Worm (Caenorhabditis elegans) whole organism, L1 larva: ENCODE results near the gene gadr-3.

ENCODE experiments used
- C04F5.9 ChIP-seq: sonication (generic microtip); optimal IDR thresholded peaks from 2 replicates; lab custom pipeline; 2016; ENCODE audit warnings: missing genetic modification characterization, missing compliant biosample characterization
- C16A3.4 ChIP-seq: fragments of 150-350 bp; optimal IDR thresholded peaks from 2 replicates; lab custom pipeline; 2014; ENCODE audit warnings: missing biosample characterization, missing genetic modification characterization
- F16B12.6 ChIP-seq: fragments of 150-350 bp; optimal IDR thresholded peaks from 2 replicates; lab custom pipeline; 2014; ENCODE audit warnings: missing biosample characterization, missing genetic modification characterization
- alr-1 ChIP-seq: fragments of 200-800 bp; sonication (Bioruptor generic); optimal IDR thresholded peaks from 2 replicates; lab custom pipeline; 2018; ENCODE audit warnings: borderline replicate concordance, mild to moderate bottlenecking, missing genetic modification characterization, missing compliant biosample characterization
- ama-1 ChIP-seq: fragments of 150-350 bp; optimal IDR thresholded peaks from 2 replicates; lab custom pipeline; 2014
- blmp-1 ChIP-seq: fragments of 150-350 bp; optimal IDR thresholded peaks from 2 replicates; lab custom pipeline; 2014; ENCODE audit warnings: missing biosample characterization, missing genetic modification characterization
- ceh-63 ChIP-seq: fragments of 200-800 bp; sonication (Bioruptor generic); optimal IDR thresholded peaks from 2 replicates; lab custom pipeline; 2018; ENCODE audit warnings: mild to moderate bottlenecking, missing genetic modification characterization, missing compliant biosample characterization
- ceh-82 ChIP-seq, 3 experiments: fragments of 150-350 bp in 1 of 3; sonication (generic microtip) in 2 of 3; optimal IDR thresholded peaks; 2 replicates each; lab custom pipeline; 2014 to 2017; ENCODE audit warnings: missing biosample characterization in 3 of 3, missing genetic modification characterization in 3 of 3
- ces-1 ChIP-seq: fragments of 150-350 bp; optimal IDR thresholded peaks from 2 replicates; lab custom pipeline; 2014; ENCODE audit warnings: missing biosample characterization, missing genetic modification reagents, missing genetic modification characterization
- dpl-1 ChIP-seq, 3 experiments: fragments of 150-350 bp in 2 of 3; sonication (generic microtip) in 1 of 3; optimal IDR thresholded peaks; 2 replicates each; lab custom pipeline; 2014 to 2017; ENCODE audit warnings: missing biosample characterization in 3 of 3, missing genetic modification characterization in 3 of 3, missing genetic modification reagents in 3 of 3
- dsc-1 ChIP-seq: sonication (generic microtip); optimal IDR thresholded peaks from 2 replicates; lab custom pipeline; 2016; ENCODE audit warnings: mild to moderate bottlenecking, missing genetic modification characterization, missing compliant biosample characterization
- efl-3 ChIP-seq: fragments of 200-800 bp; sonication (Bioruptor generic); optimal IDR thresholded peaks from 2 replicates; lab custom pipeline; 2018; ENCODE audit warnings: mild to moderate bottlenecking, missing genetic modification characterization, missing compliant biosample characterization
- egl-13 ChIP-seq: sonication (generic microtip); optimal IDR thresholded peaks from 2 replicates; lab custom pipeline; 2016; ENCODE audit warnings: missing genotype, missing genetic modification reagents, missing genetic modification characterization, missing compliant biosample characterization
- elt-2 ChIP-seq: sonication (generic microtip); optimal IDR thresholded peaks from 2 replicates; lab custom pipeline; 2016; ENCODE audit warnings: missing genetic modification characterization, mild to moderate bottlenecking, inconsistent platforms, missing compliant biosample characterization, missing genetic modification reagents
- ets-5 ChIP-seq: fragments of 200-800 bp; sonication (Bioruptor generic); IDR thresholded peaks from 2 replicates; pipeline ENCODE4 v1.3.6; 2022; ENCODE audit warnings: missing genetic modification characterization, missing compliant biosample characterization
- fkh-10 ChIP-seq: sonication (generic microtip); optimal IDR thresholded peaks from 2 replicates; lab custom pipeline; 2017; ENCODE audit warnings: missing biosample characterization, missing genetic modification reagents, missing genetic modification characterization
- fkh-4 ChIP-seq: sonication (generic microtip); optimal IDR thresholded peaks from 2 replicates; lab custom pipeline; 2016; ENCODE audit warnings: missing compliant biosample characterization, missing genetic modification characterization, borderline replicate concordance
- fos-1 ChIP-seq: fragments of 150-350 bp; optimal IDR thresholded peaks from 2 replicates; lab custom pipeline; 2014; ENCODE audit warnings: missing biosample characterization, missing genetic modification characterization
- hlh-17 ChIP-seq: fragments of 200-800 bp; sonication (Bioruptor generic); optimal IDR thresholded peaks from 2 replicates; lab custom pipeline; 2018; ENCODE audit warnings: missing genetic modification characterization, mild to moderate bottlenecking, missing compliant biosample characterization, moderate library complexity, borderline replicate concordance
- hpl-2 ChIP-seq: fragments of 150-350 bp; optimal IDR thresholded peaks from 2 replicates; lab custom pipeline; 2014; ENCODE audit warnings: missing biosample characterization, missing genetic modification reagents, missing genetic modification characterization
- lin-14 ChIP-seq: fragments of 200-800 bp; sonication (Bioruptor generic); optimal IDR thresholded peaks from 2 replicates; lab custom pipeline; 2018; ENCODE audit warnings: mild to moderate bottlenecking, missing genetic modification characterization, moderate library complexity, missing compliant biosample characterization
- lin-15B ChIP-seq: fragments of 150-350 bp; sonication (generic microtip); optimal IDR thresholded peaks from 3 replicates; lab custom pipeline; 2014; ENCODE audit warnings: missing biosample characterization, missing genetic modification characterization
- lin-35 ChIP-seq, 2 experiments: fragments of 150-350 bp; optimal IDR thresholded peaks; 2 replicates each; lab custom pipeline; 2014; ENCODE audit warnings: missing biosample characterization in 2 of 2, missing genetic modification characterization in 2 of 2, missing genetic modification reagents in 2 of 2
- lir-3 ChIP-seq: sonication (generic microtip); optimal IDR thresholded peaks from 2 replicates; lab custom pipeline; 2016; ENCODE audit warnings: mild to moderate bottlenecking, missing genetic modification characterization, moderate library complexity, missing compliant biosample characterization; ENCODE audit not compliant: poor library complexity
- lsy-2 ChIP-seq, 2 experiments: fragments of 150-350 bp; optimal IDR thresholded peaks; 2 replicates each; lab custom pipeline; 2014; ENCODE audit warnings: missing biosample characterization in 2 of 2, missing genetic modification characterization in 2 of 2
- mab-9 ChIP-seq: fragments of 200-800 bp; sonication (Bioruptor generic); IDR thresholded peaks from 2 replicates; pipeline ENCODE4 v1.3.6; 2022; ENCODE audit warnings: missing genetic modification reagents, missing genetic modification characterization, missing compliant biosample characterization
- mep-1 ChIP-seq: fragments of 150-350 bp; optimal IDR thresholded peaks from 2 replicates; lab custom pipeline; 2014; ENCODE audit warnings: missing biosample characterization, missing genetic modification characterization
- nhr-11 ChIP-seq: fragments of 150-350 bp; optimal IDR thresholded peaks from 2 replicates; lab custom pipeline; 2014; ENCODE audit warnings: missing biosample characterization, missing genetic modification characterization
- nhr-12 ChIP-seq: sonication (generic microtip); optimal IDR thresholded peaks from 2 replicates; lab custom pipeline; 2017; ENCODE audit warnings: missing biosample characterization, missing genetic modification characterization
- nhr-19 ChIP-seq: fragments of 200-800 bp; sonication (Bioruptor generic); conservative IDR thresholded peaks from 2 replicates; pipeline ENCODE4 v1.3.6; 2022; ENCODE audit warnings: missing genetic modification characterization, missing compliant biosample characterization
- nhr-20 ChIP-seq: sonication (generic microtip); optimal IDR thresholded peaks from 2 replicates; lab custom pipeline; 2016; ENCODE audit warnings: mild to moderate bottlenecking, missing genetic modification characterization, missing compliant biosample characterization
- nhr-237 ChIP-seq: fragments of 150-350 bp; optimal IDR thresholded peaks from 2 replicates; lab custom pipeline; 2014; ENCODE audit warnings: missing biosample characterization, missing genetic modification characterization
- nhr-28 ChIP-seq: fragments of 150-350 bp; optimal IDR thresholded peaks from 2 replicates; lab custom pipeline; 2014; ENCODE audit warnings: missing biosample characterization, missing genetic modification characterization
- nhr-71 ChIP-seq: sonication (generic microtip); optimal IDR thresholded peaks from 2 replicates; lab custom pipeline; 2016; ENCODE audit warnings: mild to moderate bottlenecking, missing genetic modification characterization, moderate library complexity, missing compliant biosample characterization
- nhr-77 ChIP-seq: fragments of 150-350 bp; optimal IDR thresholded peaks from 2 replicates; lab custom pipeline; 2014; ENCODE audit warnings: missing biosample characterization, missing genetic modification characterization
- nhr-84 ChIP-seq: sonication (generic microtip); optimal IDR thresholded peaks from 2 replicates; lab custom pipeline; 2017; ENCODE audit warnings: missing biosample characterization, missing genetic modification characterization
- nhr-85 ChIP-seq: sonication (generic microtip); peaks from one replicate; lab custom pipeline; 2016; ENCODE audit warnings: missing genetic modification characterization, inconsistent platforms, missing compliant biosample characterization
- nhr-90 ChIP-seq: sonication (generic microtip); optimal IDR thresholded peaks from 2 replicates; lab custom pipeline; 2016; ENCODE audit warnings: mild to moderate bottlenecking, missing genetic modification characterization, missing compliant biosample characterization; ENCODE audit not compliant: poor library complexity
- pax-3 ChIP-seq: fragments of 200-800 bp; sonication (Bioruptor generic); optimal IDR thresholded peaks from 2 replicates; lab custom pipeline; 2018; ENCODE audit warnings: mild to moderate bottlenecking, missing genetic modification characterization, moderate library complexity, missing compliant biosample characterization
- pqm-1 ChIP-seq: sonication (generic microtip); optimal IDR thresholded peaks from 3 replicates; lab custom pipeline; 2017; ENCODE audit warnings: missing biosample characterization, missing genetic modification characterization
- snu-23 ChIP-seq: sonication (generic microtip); optimal IDR thresholded peaks from 2 replicates; lab custom pipeline; 2016; ENCODE audit warnings: missing genetic modification characterization, missing compliant biosample characterization
- sox-4 ChIP-seq: sonication (generic microtip); optimal IDR thresholded peaks from 2 replicates; lab custom pipeline; 2016; ENCODE audit warnings: missing genetic modification characterization, missing compliant biosample characterization
- sptf-1 ChIP-seq: fragments of 150-350 bp; optimal IDR thresholded peaks from 2 replicates; lab custom pipeline; 2014; ENCODE audit warnings: missing biosample characterization, missing genetic modification characterization
- sup-37 ChIP-seq: fragments of 200-800 bp; sonication (Bioruptor generic); optimal IDR thresholded peaks from 2 replicates; lab custom pipeline; 2018; ENCODE audit warnings: mild to moderate bottlenecking, missing genetic modification characterization, missing compliant biosample characterization
- swsn-7 ChIP-seq: sonication (generic microtip); optimal IDR thresholded peaks from 2 replicates; lab custom pipeline; 2016; ENCODE audit warnings: missing genetic modification characterization, missing compliant biosample characterization
- unc-62 ChIP-seq: fragments of 150-350 bp; optimal IDR thresholded peaks from 2 replicates; lab custom pipeline; 2014; ENCODE audit warnings: missing biosample characterization, missing genetic modification reagents, missing genetic modification characterization
- unc-86 ChIP-seq: sonication (generic microtip); optimal IDR thresholded peaks from 2 replicates; lab custom pipeline; 2016; ENCODE audit warnings: missing genetic modification characterization, missing compliant biosample characterization
- vab-15 ChIP-seq: sonication (generic microtip); optimal IDR thresholded peaks from 2 replicates; lab custom pipeline; 2017; ENCODE audit warnings: missing genotype, mild to moderate bottlenecking, missing genetic modification characterization, missing compliant biosample characterization
- xbp-1 ChIP-seq: sonication (generic microtip); optimal IDR thresholded peaks from 2 replicates; lab custom pipeline; 2016; ENCODE audit warnings: missing genetic modification characterization, missing compliant biosample characterization
- zag-1 ChIP-seq: fragments of 150-350 bp; optimal IDR thresholded peaks from 2 replicates; lab custom pipeline; 2014; ENCODE audit warnings: missing biosample characterization, missing genetic modification characterization
- zip-4 ChIP-seq: fragments of 200-800 bp; sonication (Bioruptor generic); optimal IDR thresholded peaks from 2 replicates; lab custom pipeline; 2018; ENCODE audit warnings: mild to moderate bottlenecking, missing genetic modification characterization, moderate library complexity, missing compliant biosample characterization
- ztf-11 ChIP-seq, 2 experiments: sonication (generic microtip); optimal IDR thresholded peaks; 2 replicates each; lab custom pipeline; 2016 to 2017; ENCODE audit warnings: missing genetic modification characterization in 2 of 2, missing biosample characterization in 1 of 2, missing compliant biosample characterization in 1 of 2
- ztf-4 ChIP-seq: fragments of 150-350 bp; optimal IDR thresholded peaks from 2 replicates; lab custom pipeline; 2014; ENCODE audit warnings: missing biosample characterization, missing genetic modification characterization

Gene gadr-3

DNA sequence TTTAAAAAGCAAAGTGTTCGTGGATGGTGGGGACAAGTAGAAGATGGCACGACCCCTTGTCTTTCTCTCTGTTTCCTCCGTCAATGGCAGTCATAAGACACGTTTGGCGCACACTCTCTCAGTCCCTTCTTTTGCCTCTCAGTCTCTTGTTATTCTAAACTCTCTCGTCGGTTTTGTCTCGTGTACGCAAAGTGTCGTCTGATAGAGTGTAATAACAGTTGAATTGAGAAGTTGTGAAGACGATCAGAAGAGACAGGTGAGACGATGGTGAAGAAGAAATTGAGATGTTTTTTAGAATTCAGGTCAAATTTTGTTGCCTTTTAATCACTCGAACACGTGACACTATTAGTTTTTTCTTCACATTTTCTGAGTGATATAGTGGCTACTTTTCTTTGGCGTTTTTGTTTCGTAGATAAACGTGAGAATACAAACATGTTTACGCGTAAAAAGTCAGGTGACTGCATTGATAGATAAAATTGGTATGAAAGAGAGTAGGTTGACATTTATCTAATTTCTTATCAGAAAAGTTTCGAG, 17.4 kb upstream of the gadr-3 start, which contains the start of gene F47D12.9 (continued):
- TF ChIP-seq nhr-85 (tag; lab: Kevin White, UChicago) (peak; percentile 92), mab-9 (GFP tag; lab: Robert Waterston, UW) (no peak), nhr-20 (tag; lab: Kevin White, UChicago) (peak; percentile 88), nhr-28 (tag; lab: Kevin White, UChicago) (no peak), pax-3 (tag; lab: Kevin White, UChicago) (peak; percentile 45), swsn-7 (peak; percentile 80), lsy-2 (tag; optimal IDR thresholded peaks at IDR 0.05; lab: Kevin White, UChicago) (peak; percentile 77 to 92), nhr-11 (peak; percentile 51), ceh-82 (tag; optimal IDR thresholded peaks at IDR 0.05; lab: Kevin White, UChicago) (peak; percentile 28 to 80 (median 45)), nhr-12 (no peak), sox-4 (tag; lab: Kevin White, UChicago) (no peak), ets-5 (GFP tag; lab: Robert Waterston, UW) (no peak), nhr-237 (tag; lab: Kevin White, UChicago) (no peak), nhr-84 (tag; lab: Kevin White, UChicago) (no peak), fkh-10 (GFP tag; lab: Kevin White, UChicago) (no peak), elt-2 (peak; percentile 92), dpl-1 (GFP tag; optimal IDR thresholded peaks at IDR 0.05; lab: Kevin White, UChicago) (peak; percentile 75 to 81 (median 78)), ztf-4 (tag; lab: Kevin White, UChicago) (peak; percentile 36), nhr-19 (GFP tag; lab: Robert Waterston, UW) (peak; percentile 76), blmp-1 (tag; lab: Kevin White, UChicago) (peak; percentile 67), nhr-77 (tag; lab: Kevin White, UChicago) (peak; percentile 65), ceh-63 (GFP tag; lab: Kevin White, UChicago) (no peak), lin-15B (peak; percentile 37), alr-1 (tag; lab: Kevin White, UChicago) (no peak), nhr-71 (peak; percentile 89), sup-37 (peak; percentile 15), zip-4 (GFP tag; lab: Kevin White, UChicago) (no peak), dsc-1 (no peak), lir-3 (tag; lab: Kevin White, UChicago) (no peak), fkh-4 (no peak), zag-1 (tag; lab: Kevin White, UChicago) (no peak), C16A3.4 (tag; lab: Kevin White, UChicago) (peak; percentile 80), sptf-1 (no peak), nhr-90 (tag; lab: Kevin White, UChicago) (peak; percentile 76), xbp-1 (tag; lab: Kevin White, UChicago) (peak; percentile 74), pqm-1 (no peak), ama-1 (lab: Kevin White, UChicago) (peak; percentile 61), F16B12.6 (tag; lab: Kevin White, UChicago) (peak; percentile 89), mep-1 (tag; lab: Kevin White, UChicago) (peak; percentile 91), snu-23 (GFP tag; lab: Kevin White, UChicago) (peak; percentile 94), lin-35 (GFP tag; optimal IDR thresholded peaks at IDR 0.05; lab: Kevin White, UChicago) (peak; percentile 78 to 84), hpl-2 (GFP tag; lab: Kevin White, UChicago) (no peak), C04F5.9 (tag; lab: Kevin White, UChicago) (no peak), vab-15 (tag; lab: Kevin White, UChicago) (peak; percentile 23), egl-13 (tag; lab: Kevin White, UChicago) (no peak), fos-1 (no peak), lin-14 (GFP tag; lab: Kevin White, UChicago) (peak; percentile 96), efl-3 (GFP tag; lab: Kevin White, UChicago) (no peak), unc-62 (no peak), ces-1 (GFP tag; lab: Kevin White, UChicago) (no peak), ztf-11 (tag; optimal IDR thresholded peaks at IDR 0.05; lab: Kevin White, UChicago) (no peak), hlh-17 (no peak), unc-86 (tag; lab: Kevin White, UChicago) (peak; percentile 75)
